Fruit fly (Drosophila melanogaster) whole organism, adult: ENCODE data around the gene Neurochondrin.

ENCODE experiments used
- CG14711 ChIP-seq: fragments of 200-800 bp; sonication (Bioruptor generic); optimal IDR thresholded peaks from 2 replicates; lab custom pipeline; 2018; ENCODE audit warnings: missing biosample characterization, mild to moderate bottlenecking, missing genetic modification characterization, moderate library complexity
- bab1 ChIP-seq: fragments of 200-800 bp; sonication (Bioruptor generic); optimal IDR thresholded peaks from 3 replicates; lab custom pipeline; 2019; ENCODE audit warnings: missing biosample characterization, mild to moderate bottlenecking, missing genetic modification characterization, moderate library complexity
- tj ChIP-seq: fragments of 200-800 bp; sonication (Bioruptor generic); optimal IDR thresholded peaks from 3 replicates; lab custom pipeline; 2017; ENCODE audit warnings: missing biosample characterization, mild to moderate bottlenecking, missing genetic modification characterization, moderate library complexity

DNA sequence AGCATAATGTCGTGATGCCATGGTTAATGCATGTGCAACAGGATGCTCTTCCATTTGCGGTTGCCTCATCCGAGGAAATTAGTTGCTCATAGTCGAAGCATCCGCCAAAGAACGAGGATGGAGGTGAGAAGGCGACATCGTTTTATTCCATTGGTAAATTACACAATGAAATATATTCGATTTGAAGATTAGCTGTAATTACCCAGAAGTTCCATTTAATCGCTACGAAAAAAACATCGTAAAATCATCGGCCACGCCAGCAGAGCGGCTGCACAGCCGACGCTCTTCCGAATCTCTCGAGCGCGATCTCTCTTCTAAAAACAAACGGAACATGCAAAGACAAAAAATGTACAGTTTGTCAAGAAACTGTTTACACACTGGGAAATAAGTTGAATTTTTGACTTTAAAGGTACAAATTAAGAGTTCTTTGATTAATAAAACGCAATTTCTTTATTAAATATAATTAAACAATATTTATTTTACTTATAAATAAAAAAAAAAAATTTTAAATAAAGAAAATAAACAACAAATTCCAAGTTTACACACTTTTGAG lies 7.6 kb upstream of the Neurochondrin start:
- TF ChIP-seq CG14711 (tag; lab: Kevin White, UChicago) (no peak), tj (GFP tag; lab: Kevin White, UChicago) (no peak), bab1 (GFP tag; lab: Kevin White, UChicago) (no peak)
